Fruit fly (Drosophila melanogaster) whole organism, embryonic: Measurements from ENCODE around the gene CG31832.
A peak's percentile ranks its signal among the peaks of the same experiment; 100 is the strongest.

ENCODE experiments used
- Atf6 ChIP-seq: fragments of 200-800 bp; sonication (Bioruptor generic); IDR thresholded peaks from 2 replicates; pipeline ENCODE4 v1.3.6; 2022; ENCODE audit warnings: missing biosample characterization, missing genetic modification characterization
- Awh ChIP-seq: fragments of 200-800 bp; sonication (Bioruptor generic); IDR thresholded peaks from 2 replicates; pipeline ENCODE4, ENCODE4 v1.3.6; 2022; ENCODE audit warnings: missing biosample characterization, missing genetic modification characterization
- CG1024 ChIP-seq: fragments of 200-800 bp; sonication (Bioruptor generic); IDR thresholded peaks from 2 replicates; pipeline ENCODE4 v1.3.6; 2022; ENCODE audit warnings: missing biosample characterization, missing genetic modification characterization
- CG10274 ChIP-seq: fragments of 200-800 bp; sonication (Bioruptor generic); optimal IDR thresholded peaks from 3 replicates; lab custom pipeline; 2017; ENCODE audit warnings: missing biosample characterization, mild to moderate bottlenecking, missing genetic modification characterization
- CG11695 ChIP-seq: fragments of 200-800 bp; sonication (Bioruptor generic); IDR thresholded peaks from 3 replicates; pipeline ENCODE4 v1.3.6; 2022; ENCODE audit warnings: missing biosample characterization, missing genetic modification characterization
- CG12071 ChIP-seq: fragments of 200-800 bp; sonication (Bioruptor generic); optimal IDR thresholded peaks from 3 replicates; lab custom pipeline; 2018; ENCODE audit warnings: missing biosample characterization, mild to moderate bottlenecking, missing genetic modification characterization
- CG12236 ChIP-seq: fragments of 200-800 bp; sonication (Bioruptor generic); optimal IDR thresholded peaks from 2 replicates; lab custom pipeline; 2016; ENCODE audit warnings: missing biosample characterization, missing genetic modification characterization
- CG14710 ChIP-seq: fragments of 200-800 bp; sonication (Bioruptor generic); optimal IDR thresholded peaks from 3 replicates; lab custom pipeline; 2019; ENCODE audit warnings: missing biosample characterization, mild to moderate bottlenecking, missing genetic modification characterization, moderate library complexity
- CG14965 ChIP-seq: fragments of 200-800 bp; sonication (Bioruptor generic); optimal IDR thresholded peaks from 2 replicates; lab custom pipeline; 2016; ENCODE audit warnings: missing biosample characterization, missing genetic modification characterization, borderline replicate concordance
- CG17385 ChIP-seq: fragments of 200-800 bp; sonication (Bioruptor generic); optimal IDR thresholded peaks from 3 replicates; lab custom pipeline; 2018; ENCODE audit warnings: missing biosample characterization, mild to moderate bottlenecking, missing genetic modification characterization
- CG1792 ChIP-seq: fragments of 200-800 bp; sonication (Bioruptor generic); optimal IDR thresholded peaks from 2 replicates; lab custom pipeline; 2016; ENCODE audit warnings: missing biosample characterization, missing genetic modification characterization
- CG18476 ChIP-seq: fragments of 200-800 bp; sonication (Bioruptor generic); optimal IDR thresholded peaks from 2 replicates; lab custom pipeline; 2016; ENCODE audit warnings: missing biosample characterization, mild to moderate bottlenecking, missing genetic modification characterization
- CG2678 ChIP-seq: fragments of 200-800 bp; sonication (Bioruptor generic); optimal IDR thresholded peaks from 3 replicates; lab custom pipeline; 2019; ENCODE audit warnings: missing biosample characterization, mild to moderate bottlenecking, missing genetic modification characterization, moderate library complexity
- CG31224 ChIP-seq: fragments of 200-800 bp; sonication (Bioruptor generic); IDR thresholded peaks from 2 replicates; pipeline ENCODE4 v1.3.6; 2022; ENCODE audit warnings: missing biosample characterization, missing genetic modification characterization
- CG32767 ChIP-seq: fragments of 200-800 bp; sonication (Bioruptor generic); IDR thresholded peaks from 2 replicates; pipeline ENCODE4 v1.3.6; 2022; ENCODE audit warnings: missing biosample characterization, missing genetic modification characterization
- CG3726 ChIP-seq: fragments of 200-800 bp; sonication (Bioruptor generic); IDR thresholded peaks from 3 replicates; pipeline ENCODE4, ENCODE4 v1.3.6; 2022; ENCODE audit warnings: missing biosample characterization, missing genetic modification characterization
- CG4360 ChIP-seq: fragments of 200-800 bp; sonication (Bioruptor generic); IDR thresholded peaks from 2 replicates; pipeline ENCODE4 v1.3.6; 2022; ENCODE audit warnings: missing biosample characterization, missing genetic modification characterization
- CG4617 ChIP-seq: fragments of 200-800 bp; sonication (Bioruptor generic); optimal IDR thresholded peaks from 3 replicates; lab custom pipeline; 2016; ENCODE audit warnings: missing biosample characterization, missing genetic modification characterization, borderline replicate concordance
- CG6683 ChIP-seq: fragments of 200-800 bp; sonication (Bioruptor generic); optimal IDR thresholded peaks from 2 replicates; lab custom pipeline; 2017; ENCODE audit warnings: missing biosample characterization, mild to moderate bottlenecking, missing genetic modification characterization, missing genetic modification reagents
- CG6791 ChIP-seq: fragments of 200-800 bp; sonication (Bioruptor generic); IDR thresholded peaks from 3 replicates; pipeline ENCODE4 v1.3.6; 2022; ENCODE audit warnings: missing biosample characterization, missing genetic modification characterization; ENCODE audit not compliant: partially characterized antibody
- CG7745 ChIP-seq: fragments of 200-800 bp; sonication (Bioruptor generic); optimal IDR thresholded peaks from 2 replicates; lab custom pipeline; 2018; ENCODE audit warnings: missing biosample characterization, mild to moderate bottlenecking, missing genetic modification characterization, moderate library complexity
- CTCF ChIP-seq: fragments of 200-800 bp; sonication (Bioruptor generic); optimal IDR thresholded peaks from 2 replicates; lab custom pipeline; 2017; ENCODE audit warnings: missing biosample characterization, mild to moderate bottlenecking, missing genetic modification characterization, moderate library complexity
- Dek ChIP-seq: fragments of 200-800 bp; sonication (Bioruptor generic); optimal IDR thresholded peaks from 3 replicates; lab custom pipeline; 2019; ENCODE audit warnings: missing biosample characterization, mild to moderate bottlenecking, missing genetic modification characterization, moderate library complexity
- Dll ChIP-seq: fragments of 200-800 bp; sonication (Bioruptor generic); IDR thresholded peaks from 4 replicates; pipeline ENCODE4 v1.3.6; 2022; ENCODE audit warnings: missing biosample characterization, missing genetic modification characterization; ENCODE audit not compliant: partially characterized antibody
- Doc2 ChIP-seq: fragments of 200-800 bp; sonication (Bioruptor generic); IDR thresholded peaks from 2 replicates; pipeline ENCODE4 v1.3.6; 2022; ENCODE audit warnings: missing biosample characterization, missing genetic modification characterization
- E2f1 ChIP-seq: fragments of 200-800 bp; sonication (Bioruptor generic); IDR thresholded peaks from 2 replicates; pipeline ENCODE4 v1.3.6; 2022; ENCODE audit warnings: missing biosample characterization, missing genetic modification characterization
- Fer1 ChIP-seq: fragments of 200-800 bp; sonication (Bioruptor generic); optimal IDR thresholded peaks from 2 replicates; lab custom pipeline; 2017; ENCODE audit warnings: missing biosample characterization, mild to moderate bottlenecking, missing genetic modification characterization
- Lpt ChIP-seq: fragments of >200 bp; optimal IDR thresholded peaks from 2 replicates; lab custom pipeline; 2018; ENCODE audit warnings: missing biosample characterization, missing genetic modification characterization
- NFAT ChIP-seq: fragments of 200-800 bp; sonication (Bioruptor generic); IDR thresholded peaks from 2 replicates; pipeline ENCODE4 v1.3.6; 2022; ENCODE audit warnings: missing biosample characterization, missing genetic modification characterization
- Rx ChIP-seq: fragments of 200-800 bp; sonication (Bioruptor generic); IDR thresholded peaks from 2 replicates; pipeline ENCODE4 v1.3.6; 2022; ENCODE audit warnings: missing biosample characterization, missing genetic modification characterization
- TFAM ChIP-seq: fragments of 200-800 bp; sonication (Bioruptor generic); optimal IDR thresholded peaks from 2 replicates; lab custom pipeline; 2017; ENCODE audit warnings: missing biosample characterization, missing genetic modification characterization, inconsistent platforms
- Usf ChIP-seq: fragments of 200-800 bp; sonication (Bioruptor generic); optimal IDR thresholded peaks from 2 replicates; lab custom pipeline; 2017; ENCODE audit warnings: missing genotype, missing biosample characterization, missing genetic modification characterization
- Vsx1 ChIP-seq: fragments of 200-800 bp; sonication (Bioruptor generic); optimal IDR thresholded peaks from 2 replicates; lab custom pipeline; 2017; ENCODE audit warnings: missing biosample characterization, mild to moderate bottlenecking, missing genetic modification characterization, missing genetic modification reagents
- ab ChIP-seq: fragments of 200-800 bp; sonication (Bioruptor generic); optimal IDR thresholded peaks from 2 replicates; lab custom pipeline; 2016; ENCODE audit warnings: missing biosample characterization, missing genetic modification characterization
- ato ChIP-seq: fragments of 200-800 bp; sonication (Bioruptor generic); IDR thresholded peaks from 2 replicates; pipeline ENCODE4 v1.3.6; 2022; ENCODE audit warnings: missing biosample characterization, missing genetic modification characterization; ENCODE audit not compliant: partially characterized antibody
- az2 ChIP-seq: fragments of 200-800 bp; sonication (Bioruptor generic); optimal IDR thresholded peaks from 3 replicates; lab custom pipeline; 2016; ENCODE audit warnings: missing biosample characterization, missing genetic modification characterization
- bowl ChIP-seq: fragments of 200-800 bp; sonication (Bioruptor generic); IDR thresholded peaks from 2 replicates; pipeline ENCODE4 v1.3.6; 2022; ENCODE audit warnings: missing biosample characterization, missing genetic modification characterization
- dan ChIP-seq: fragments of 200-800 bp; sonication (Bioruptor generic); IDR thresholded peaks from 2 replicates; pipeline ENCODE4 v1.3.6; 2022; ENCODE audit warnings: missing biosample characterization, missing genetic modification characterization
- dmrt99B ChIP-seq: fragments of 200-800 bp; sonication (Bioruptor generic); optimal IDR thresholded peaks from 2 replicates; lab custom pipeline; 2018; ENCODE audit warnings: missing biosample characterization, mild to moderate bottlenecking, missing genetic modification characterization, moderate library complexity
- fd3F ChIP-seq: fragments of 200-800 bp; sonication (Bioruptor generic); optimal IDR thresholded peaks from 2 replicates; lab custom pipeline; 2018; ENCODE audit warnings: missing biosample characterization, mild to moderate bottlenecking, missing genetic modification characterization, moderate library complexity
- gce ChIP-seq: fragments of 200-800 bp; sonication (Bioruptor generic); IDR thresholded peaks from 3 replicates; pipeline ENCODE4 v1.3.6; 2022; ENCODE audit warnings: missing biosample characterization, missing genetic modification characterization
- ham ChIP-seq: fragments of 200-800 bp; sonication (Bioruptor generic); IDR thresholded peaks from 2 replicates; pipeline ENCODE4 v1.3.6; 2022; ENCODE audit warnings: missing biosample characterization, missing genetic modification characterization
- klu ChIP-seq: fragments of 200-800 bp; sonication (Bioruptor generic); IDR thresholded peaks from 2 replicates; pipeline ENCODE4 v1.3.6; 2022; ENCODE audit warnings: missing biosample characterization, missing genetic modification characterization
- odd ChIP-seq: fragments of 200-800 bp; sonication (Bioruptor generic); optimal IDR thresholded peaks from 2 replicates; lab custom pipeline; 2017; ENCODE audit warnings: missing biosample characterization, mild to moderate bottlenecking, missing genetic modification characterization
- pros ChIP-seq: fragments of 200-800 bp; sonication (Bioruptor generic); optimal IDR thresholded peaks from 3 replicates; lab custom pipeline; 2019; ENCODE audit warnings: missing biosample characterization, mild to moderate bottlenecking, missing genetic modification characterization, moderate library complexity
- pum ChIP-seq: fragments of 200-800 bp; sonication (Bioruptor generic); optimal IDR thresholded peaks from 2 replicates; lab custom pipeline; 2016; ENCODE audit warnings: missing biosample characterization, missing genetic modification characterization
- salm ChIP-seq: fragments of 200-800 bp; sonication (Bioruptor generic); optimal IDR thresholded peaks from 2 replicates; lab custom pipeline; 2018; ENCODE audit warnings: missing biosample characterization, mild to moderate bottlenecking, missing genetic modification characterization
- slou ChIP-seq: fragments of 200-800 bp; sonication (Bioruptor generic); optimal IDR thresholded peaks from 3 replicates; lab custom pipeline; 2016; ENCODE audit warnings: missing biosample characterization, missing genetic modification characterization
- so ChIP-seq: fragments of 200-800 bp; sonication (Bioruptor generic); IDR thresholded peaks from 3 replicates; pipeline ENCODE4 v1.3.6; 2022; ENCODE audit warnings: missing biosample characterization, missing genetic modification characterization
- sug ChIP-seq: fragments of 200-800 bp; optimal IDR thresholded peaks from 2 replicates; lab custom pipeline; 2019; ENCODE audit warnings: missing biosample characterization, mild to moderate bottlenecking, missing genetic modification characterization, moderate library complexity
- tio ChIP-seq: fragments of 200-800 bp; sonication (Bioruptor generic); optimal IDR thresholded peaks from 2 replicates; lab custom pipeline; 2017; ENCODE audit warnings: missing biosample characterization, missing genetic modification characterization, inconsistent platforms
- zen2 ChIP-seq: fragments of 200-800 bp; sonication (Bioruptor generic); IDR thresholded peaks from 3 replicates; pipeline ENCODE4 v1.3.6; 2022; ENCODE audit warnings: missing biosample characterization, missing genetic modification characterization; ENCODE audit not compliant: partially characterized antibody

CG31832 gene

dm6 chr2L:15061368-15061767, 29.8 kb upstream of the CG31832 start, which contains the start of the genes solo and vas (continued):
- TF ChIP-seq dmrt99B (peak; percentile 52), CG12236 (GFP tag; lab: Kevin White, UChicago) (no peak), klu (no peak), fd3F (GFP tag; lab: Kevin White, UChicago) (peak; percentile 40), CG6683 (no peak), CG14710 (peak; percentile 56), CG17385 (peak; percentile 43), CG1024 (GFP tag; lab: Robert Waterston, UW) (peak; percentile 89), slou (GFP tag; lab: Kevin White, UChicago) (no peak), CG7745 (tag; lab: Kevin White, UChicago) (no peak), CG2678 (tag; lab: Kevin White, UChicago) (peak; percentile 67), Lpt (GFP tag; lab: Kevin White, UChicago) (no peak), Rx (GFP tag; lab: Robert Waterston, UW) (no peak), Dll (GFP tag; lab: Robert Waterston, UW) (peak; percentile 45; the same call in 2 of the 4 replicates), CG10274 (GFP tag; lab: Kevin White, UChicago) (no peak), ab (GFP tag; lab: Kevin White, UChicago) (no peak), so (GFP tag; lab: Robert Waterston, UW) (no peak), CG3726 (GFP tag; lab: Robert Waterston, UW) (no peak), Awh (no peak), zen2 (GFP tag; lab: Robert Waterston, UW) (no peak), CG4617 (no peak), Fer1 (peak; percentile 5), CG12071 (GFP tag; lab: Kevin White, UChicago) (no peak), ham (GFP tag; lab: Robert Waterston, UW) (no peak), odd (no peak), CG32767 (no peak), az2 (GFP tag; lab: Kevin White, UChicago) (peak; percentile 26), CG1792 (GFP tag; lab: Kevin White, UChicago) (no peak), tio (GFP tag; lab: Kevin White, UChicago) (peak; percentile 12), Doc2 (GFP tag; lab: Robert Waterston, UW) (no peak), Atf6 (no peak), CTCF (GFP tag; lab: Kevin White, UChicago) (no peak), E2f1 (GFP tag; lab: Robert Waterston, UW) (no peak; the same call in 1 of the 2 replicates), ato (no peak), gce (GFP tag; lab: Robert Waterston, UW) (no peak), bowl (GFP tag; lab: Robert Waterston, UW) (no peak), CG14965 (GFP tag; lab: Kevin White, UChicago) (no peak), dan (GFP tag; lab: Robert Waterston, UW) (no peak), Dek (tag; lab: Kevin White, UChicago) (peak; percentile 77), CG18476 (peak; percentile 45), CG11695 (GFP tag; lab: Robert Waterston, UW) (no peak; the same call in 2 of the 3 replicates), sug (tag; lab: Kevin White, UChicago) (peak; percentile 49), CG31224 (GFP tag; lab: Robert Waterston, UW) (no peak), pum (peak; percentile 18), Usf (no peak), TFAM (GFP tag; lab: Kevin White, UChicago) (no peak), NFAT (no peak), CG6791 (GFP tag; lab: Robert Waterston, UW) (0 out of 3 replicates have a peak, but pooled peaks have one; percentile 19), pros (GFP tag; lab: Kevin White, UChicago) (no peak), CG4360 (no peak), salm (no peak), Vsx1 (GFP tag; lab: Kevin White, UChicago) (no peak)
